Fruit fly (Drosophila melanogaster) whole organism, embryonic: Measurements from ENCODE around the gene comm.

Experiments
- CG10209 ChIP-seq: fragments of 200-800 bp; sonication (Bioruptor generic); optimal IDR thresholded peaks from 3 replicates; lab custom pipeline; 2017; ENCODE audit warnings: missing biosample characterization, mild to moderate bottlenecking, missing genetic modification characterization, missing genetic modification reagents
- CG10431 ChIP-seq: fragments of 200-800 bp; sonication (Bioruptor generic); optimal IDR thresholded peaks from 3 replicates; lab custom pipeline; 2018; ENCODE audit warnings: missing biosample characterization, mild to moderate bottlenecking, missing genetic modification characterization
- CG14441 ChIP-seq: fragments of 200-800 bp; sonication (Bioruptor generic); IDR thresholded peaks from 2 replicates; pipeline ENCODE4 v1.3.6; 2022; ENCODE audit warnings: missing biosample characterization, missing genetic modification characterization
- CG14710 ChIP-seq: fragments of 200-800 bp; sonication (Bioruptor generic); optimal IDR thresholded peaks from 3 replicates; lab custom pipeline; 2019; ENCODE audit warnings: missing biosample characterization, mild to moderate bottlenecking, missing genetic modification characterization, moderate library complexity
- CG17385 ChIP-seq: fragments of 200-800 bp; sonication (Bioruptor generic); optimal IDR thresholded peaks from 3 replicates; lab custom pipeline; 2018; ENCODE audit warnings: missing biosample characterization, mild to moderate bottlenecking, missing genetic modification characterization
- CG17829 ChIP-seq: fragments of 200-800 bp; optimal IDR thresholded peaks from 2 replicates; lab custom pipeline; 2019; ENCODE audit warnings: missing biosample characterization, mild to moderate bottlenecking, missing genetic modification characterization, moderate library complexity
- CG3065 ChIP-seq: fragments of 200-800 bp; sonication (Bioruptor generic); optimal IDR thresholded peaks from 2 replicates; lab custom pipeline; 2016; ENCODE audit warnings: missing biosample characterization, missing genetic modification characterization
- CG32772 ChIP-seq: fragments of 200-800 bp; sonication (Bioruptor generic); IDR thresholded peaks from 2 replicates; pipeline ENCODE4 v1.3.6; 2022; ENCODE audit warnings: missing biosample characterization, missing genetic modification characterization
- CG4282 ChIP-seq: fragments of 200-800 bp; sonication (Bioruptor generic); optimal IDR thresholded peaks from 2 replicates; lab custom pipeline; 2016; ENCODE audit warnings: missing biosample characterization, missing genetic modification characterization
- CG4707 ChIP-seq: fragments of 200-800 bp; sonication (Bioruptor generic); optimal IDR thresholded peaks from 2 replicates; lab custom pipeline; 2018; ENCODE audit warnings: missing biosample characterization, mild to moderate bottlenecking, missing genetic modification characterization, moderate library complexity
- CG6854 ChIP-seq: fragments of 200-800 bp; sonication (Bioruptor generic); optimal IDR thresholded peaks from 3 replicates; lab custom pipeline; 2017; ENCODE audit warnings: missing biosample characterization, mild to moderate bottlenecking, missing genetic modification characterization
- CG8388 ChIP-seq: fragments of 200-800 bp; sonication (Bioruptor generic); optimal IDR thresholded peaks from 2 replicates; lab custom pipeline; 2019; ENCODE audit warnings: missing biosample characterization, mild to moderate bottlenecking, missing genetic modification characterization, moderate library complexity
- Camta ChIP-seq: fragments of 200-800 bp; sonication (Bioruptor generic); optimal IDR thresholded peaks from 2 replicates; lab custom pipeline; 2016; ENCODE audit warnings: missing biosample characterization, missing genetic modification characterization
- D ChIP-seq, 2 experiments: fragments of 200-800 bp in 1 of 2; fragments of >200 bp in 1 of 2; sonication (Bioruptor generic) in 1 of 2; optimal IDR thresholded peaks; 2 replicates in 1 of 2; 3 replicates in 1 of 2; lab custom pipeline; 2017; ENCODE audit warnings: mild to moderate bottlenecking in 1 of 2, missing biosample characterization in 1 of 2, missing genetic modification characterization in 1 of 2, missing genetic modification reagents in 1 of 2
- D19A ChIP-seq: fragments of 200-800 bp; optimal IDR thresholded peaks from 3 replicates; lab custom pipeline; 2019; ENCODE audit warnings: missing biosample characterization, mild to moderate bottlenecking, missing genetic modification characterization, moderate library complexity
- Dad ChIP-seq: fragments of 200-800 bp; sonication (Bioruptor generic); optimal IDR thresholded peaks from 3 replicates; lab custom pipeline; 2016; ENCODE audit warnings: missing biosample characterization, missing genetic modification characterization
- Fer1 ChIP-seq: fragments of 200-800 bp; sonication (Bioruptor generic); optimal IDR thresholded peaks from 2 replicates; lab custom pipeline; 2017; ENCODE audit warnings: missing biosample characterization, mild to moderate bottlenecking, missing genetic modification characterization
- Hr3 ChIP-seq: fragments of 200-800 bp; sonication (Bioruptor generic); optimal IDR thresholded peaks from 3 replicates; lab custom pipeline; 2016; ENCODE audit warnings: missing biosample characterization, missing genetic modification characterization
- MTF-1 ChIP-seq: fragments of 200-800 bp; sonication (Bioruptor generic); optimal IDR thresholded peaks from 2 replicates; lab custom pipeline; 2018; ENCODE audit warnings: missing biosample characterization, mild to moderate bottlenecking, missing genetic modification characterization, borderline replicate concordance
- NC2β ChIP-seq: fragments of 200-800 bp; sonication (Bioruptor generic); optimal IDR thresholded peaks from 2 replicates; lab custom pipeline; 2016; ENCODE audit warnings: missing biosample characterization, missing genetic modification characterization
- Oli ChIP-seq: fragments of 200-800 bp; sonication (Bioruptor generic); optimal IDR thresholded peaks from 2 replicates; lab custom pipeline; 2018; ENCODE audit warnings: missing biosample characterization, mild to moderate bottlenecking, missing genetic modification characterization, moderate library complexity
- Scr ChIP-seq: fragments of 200-800 bp; sonication (Bioruptor generic); IDR thresholded peaks from 2 replicates; pipeline ENCODE4 v1.3.6; 2022; ENCODE audit warnings: missing biosample characterization, missing genetic modification characterization; ENCODE audit not compliant: partially characterized antibody
- Side ChIP-seq: fragments of 200-800 bp; sonication (Bioruptor generic); optimal IDR thresholded peaks from 2 replicates; lab custom pipeline; 2016; ENCODE audit warnings: missing biosample characterization, missing genetic modification characterization
- abd-A ChIP-seq: fragments of 200-800 bp; sonication (Bioruptor generic); optimal IDR thresholded peaks from 3 replicates; lab custom pipeline; 2019; ENCODE audit warnings: missing biosample characterization, mild to moderate bottlenecking, missing genetic modification characterization, moderate library complexity
- bbx ChIP-seq: fragments of 200-800 bp; sonication (Bioruptor generic); IDR thresholded peaks from 2 replicates; pipeline ENCODE4 v1.3.6; 2022; ENCODE audit warnings: missing biosample characterization, missing genetic modification characterization; ENCODE audit not compliant: partially characterized antibody
- bsh ChIP-seq, 2 experiments: fragments of 200-800 bp; sonication (Bioruptor generic); optimal IDR thresholded peaks; 2 replicates each; lab custom pipeline; 2017 to 2018; ENCODE audit warnings: mild to moderate bottlenecking in 2 of 2, missing biosample characterization in 2 of 2, missing genetic modification characterization in 2 of 2, moderate library complexity in 1 of 2
- dm ChIP-seq: fragments of 200-800 bp; sonication (Bioruptor generic); optimal IDR thresholded peaks from 3 replicates; lab custom pipeline; 2016; ENCODE audit warnings: missing biosample characterization, missing genetic modification characterization
- dmrt11E ChIP-seq: fragments of 200-800 bp; sonication (Bioruptor generic); optimal IDR thresholded peaks from 3 replicates; lab custom pipeline; 2018; ENCODE audit warnings: missing biosample characterization, mild to moderate bottlenecking, missing genetic modification characterization, moderate library complexity
- eve ChIP-seq, 2 experiments: fragments of >200 bp; optimal IDR thresholded peaks; 2 replicates each; lab custom pipeline; 2017; ENCODE audit warnings: missing biosample characterization in 2 of 2, missing genetic modification characterization in 2 of 2
- fd64A ChIP-seq: fragments of 200-800 bp; sonication (Bioruptor generic); optimal IDR thresholded peaks from 3 replicates; lab custom pipeline; 2018; ENCODE audit warnings: missing biosample characterization, mild to moderate bottlenecking, missing genetic modification characterization
- fru ChIP-seq: fragments of >200 bp; optimal IDR thresholded peaks from 2 replicates; lab custom pipeline; 2017
- gcm ChIP-seq: fragments of 200-800 bp; sonication (Bioruptor generic); optimal IDR thresholded peaks from 2 replicates; lab custom pipeline; 2019; ENCODE audit warnings: missing biosample characterization, mild to moderate bottlenecking, missing genetic modification characterization, moderate library complexity
- gem ChIP-seq: fragments of 200-800 bp; sonication (Bioruptor generic); optimal IDR thresholded peaks from 2 replicates; lab custom pipeline; 2019; ENCODE audit warnings: missing biosample characterization, mild to moderate bottlenecking, missing genetic modification characterization, moderate library complexity
- ind ChIP-seq: fragments of 200-800 bp; sonication (Bioruptor generic); optimal IDR thresholded peaks from 3 replicates; lab custom pipeline; 2016; ENCODE audit warnings: missing biosample characterization, missing genetic modification characterization
- jigr1 ChIP-seq: fragments of 200-800 bp; sonication (Bioruptor generic); IDR thresholded peaks from 3 replicates; pipeline ENCODE4 v1.3.6; 2022; ENCODE audit warnings: missing biosample characterization, missing genetic modification characterization
- p53 ChIP-seq: fragments of 200-800 bp; sonication (Bioruptor generic); optimal IDR thresholded peaks from 2 replicates; lab custom pipeline; 2016; ENCODE audit warnings: missing biosample characterization, missing genetic modification characterization
- phol ChIP-seq: fragments of 200-800 bp; sonication (Bioruptor generic); optimal IDR thresholded peaks from 3 replicates; lab custom pipeline; 2018; ENCODE audit warnings: missing biosample characterization, mild to moderate bottlenecking, missing genetic modification characterization, moderate library complexity
- pum ChIP-seq: fragments of 200-800 bp; sonication (Bioruptor generic); optimal IDR thresholded peaks from 2 replicates; lab custom pipeline; 2016; ENCODE audit warnings: missing biosample characterization, missing genetic modification characterization
- rib ChIP-seq: fragments of 200-800 bp; sonication (Bioruptor generic); IDR thresholded peaks from 2 replicates; pipeline ENCODE4 v1.3.6; 2022; ENCODE audit warnings: missing biosample characterization, missing genetic modification characterization
- sens ChIP-seq: fragments of 200-800 bp; sonication (Bioruptor generic); peaks from one replicate; lab custom pipeline; 2016; ENCODE audit warnings: missing biosample characterization, missing genetic modification characterization
- stwl ChIP-seq: fragments of 200-800 bp; sonication (Bioruptor generic); optimal IDR thresholded peaks from 3 replicates; lab custom pipeline; 2018; ENCODE audit warnings: missing biosample characterization, mild to moderate bottlenecking, missing genetic modification characterization, moderate library complexity
- trem ChIP-seq: fragments of 200-800 bp; optimal IDR thresholded peaks from 3 replicates; lab custom pipeline; 2019; ENCODE audit warnings: missing biosample characterization, mild to moderate bottlenecking, missing genetic modification characterization, moderate library complexity
- tx ChIP-seq: fragments of 200-800 bp; sonication (Bioruptor generic); optimal IDR thresholded peaks from 2 replicates; lab custom pipeline; 2016; ENCODE audit warnings: missing biosample characterization, missing genetic modification characterization
- vvl ChIP-seq: fragments of 200-800 bp; sonication (Bioruptor generic); IDR thresholded peaks from 2 replicates; pipeline ENCODE4 v1.3.6; 2022; ENCODE audit warnings: missing biosample characterization, missing genetic modification characterization
- yki ChIP-seq: fragments of >200 bp; optimal IDR thresholded peaks from 3 replicates; lab custom pipeline; 2018
- zen ChIP-seq: fragments of 200-800 bp; sonication (Bioruptor generic); optimal IDR thresholded peaks from 3 replicates; lab custom pipeline; 2018; ENCODE audit warnings: missing biosample characterization, mild to moderate bottlenecking, missing genetic modification characterization, moderate library complexity
- zf30C ChIP-seq: fragments of 200-800 bp; sonication (Bioruptor generic); optimal IDR thresholded peaks from 3 replicates; lab custom pipeline; 2018; ENCODE audit warnings: missing biosample characterization, mild to moderate bottlenecking, missing genetic modification characterization
- zfh1 ChIP-seq: fragments of 200-800 bp; sonication (Bioruptor generic); IDR thresholded peaks from 3 replicates; pipeline ENCODE4 v1.3.6; 2022; ENCODE audit warnings: missing biosample characterization, missing genetic modification characterization

The comm gene

DNA sequence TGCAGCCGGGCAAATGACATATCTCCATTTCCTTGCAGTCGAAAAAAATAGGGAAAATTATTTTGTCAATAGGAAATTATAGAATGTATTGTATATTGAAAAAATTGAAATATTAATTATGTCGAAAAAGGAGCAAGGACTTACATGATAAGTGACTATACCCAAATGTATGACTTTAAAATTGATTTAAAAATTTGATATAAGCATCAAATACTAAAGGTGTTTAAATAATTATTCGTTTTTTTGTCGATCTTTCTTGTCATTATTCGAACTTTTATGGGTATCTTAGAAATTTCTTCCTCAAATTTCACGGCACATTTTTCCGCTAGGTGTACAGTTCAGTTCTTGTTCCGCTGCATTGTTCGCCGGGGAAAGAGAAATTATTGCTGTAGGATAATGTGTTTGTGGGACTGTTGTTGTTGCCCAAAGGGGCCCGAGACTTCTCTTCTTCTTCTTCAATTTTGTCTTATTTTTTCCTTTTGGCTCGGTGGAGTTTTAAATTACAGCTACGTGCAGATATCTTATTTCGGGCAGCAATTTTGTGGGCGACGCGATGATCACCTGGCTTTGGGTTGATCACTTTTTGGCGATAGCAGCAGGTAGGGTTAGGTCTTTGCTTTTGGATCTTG is 27.8 kb downstream of the comm start (continued):
- TF ChIP-seq NC2β (GFP tag; lab: Kevin White, UChicago) (no peak), CG10209 (GFP tag; lab: Kevin White, UChicago) (peak; percentile 62), zfh1 (GFP tag; lab: Robert Waterston, UW) (0 out of 3 replicates have a peak, but pooled peaks have one; percentile 21), CG17829 (tag; lab: Kevin White, UChicago) (peak; percentile 58), phol (tag; lab: Kevin White, UChicago) (peak; percentile 62), sens (GFP tag; lab: Kevin White, UChicago) (peak; percentile 89), abd-A (no peak), CG3065 (GFP tag; lab: Kevin White, UChicago) (peak; percentile 20), CG14441 (GFP tag; lab: Robert Waterston, UW) (no peak), eve (GFP tag; optimal IDR thresholded peaks at IDR 0.05; lab: Kevin White, UChicago) (peak in 1 of 2 experiments; percentile 60), CG10431 (GFP tag; lab: Kevin White, UChicago) (peak; percentile 47), trem (tag; lab: Kevin White, UChicago) (peak; percentile 39), dmrt11E (peak; percentile 96), CG4707 (GFP tag; lab: Kevin White, UChicago) (no peak), zf30C (GFP tag; lab: Kevin White, UChicago) (peak; percentile 97), Oli (tag; lab: Kevin White, UChicago) (peak; percentile 42), Hr3 (peak; percentile 26), CG17385 (GFP tag; lab: Kevin White, UChicago) (peak; percentile 70)

DNA sequence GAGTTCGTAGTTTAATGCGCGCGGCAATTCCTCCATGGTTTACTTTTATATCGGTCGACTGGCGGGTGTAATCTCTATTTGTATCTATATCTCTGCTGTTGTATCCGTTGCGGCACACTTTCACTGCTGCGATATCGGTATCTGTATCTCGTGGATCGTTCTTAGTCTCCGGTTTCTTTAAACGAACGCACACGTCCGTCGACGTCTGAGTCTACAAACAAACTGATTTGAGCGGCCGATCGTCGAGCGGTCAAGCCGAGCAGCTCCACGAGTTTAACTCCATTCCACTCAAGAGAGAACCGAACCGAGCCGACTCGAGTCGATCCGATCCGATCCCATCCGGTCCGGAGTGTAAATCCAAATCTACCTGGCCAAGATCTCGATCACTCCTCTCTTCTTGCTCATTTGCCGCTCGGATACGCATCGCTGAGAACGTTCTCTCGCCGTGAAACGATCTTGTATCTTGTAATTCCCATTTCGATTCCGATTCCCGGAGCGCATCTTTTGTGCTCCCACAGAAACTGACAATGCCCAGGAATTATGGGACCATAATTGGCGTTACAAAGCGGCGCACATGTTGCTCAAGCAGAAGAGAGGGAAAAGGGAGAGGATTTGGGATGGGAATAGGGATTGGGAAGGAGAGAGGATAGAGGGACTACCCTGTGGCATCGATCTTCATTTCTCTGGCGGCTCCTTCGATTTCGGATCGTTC is 28.4 kb downstream of the comm start, which contains the start of gene comm2:
TSS of gene comm2 (minus strand) at position 225 of the 712 bp plus-strand sequence.
- no peak for TF ChIP-seq ind (GFP tag; lab: Kevin White, UChicago)
- TF ChIP-seq tx (GFP tag; lab: Kevin White, UChicago) = no peak
- TF ChIP-seq vvl (GFP tag; lab: Robert Waterston, UW) = peak; percentile 63; the same call in 1 of the 2 replicates
- TF ChIP-seq Dad (GFP tag; lab: Kevin White, UChicago) = peak; percentile 1
- TF ChIP-seq rib (GFP tag; lab: Robert Waterston, UW) = no peak
- TF ChIP-seq p53 (GFP tag; lab: Kevin White, UChicago) = no peak
- TF ChIP-seq yki = peak; percentile 70
- TF ChIP-seq zen (tag; lab: Kevin White, UChicago) = no peak
- TF ChIP-seq Camta = no peak
- peak; percentile 15 for TF ChIP-seq fd64A (GFP tag; lab: Kevin White, UChicago)
- TF ChIP-seq MTF-1 = peak; percentile 33
- no peak for TF ChIP-seq CG4282 (GFP tag; lab: Kevin White, UChicago)
- no peak for TF ChIP-seq CG8388 (GFP tag; lab: Kevin White, UChicago)
- TF ChIP-seq dm (GFP tag; lab: Kevin White, UChicago) = no peak
- peak; percentile 2 for TF ChIP-seq Fer1
- TF ChIP-seq gcm = peak; percentile 8
- no peak for TF ChIP-seq stwl (tag; lab: Kevin White, UChicago)
- no peak for TF ChIP-seq CG32772 (GFP tag; lab: Robert Waterston, UW)
- TF ChIP-seq fru (lab: Kevin White, UChicago) = no peak
- TF ChIP-seq jigr1 (GFP tag; lab: Robert Waterston, UW) = no peak
- peak; percentile 18 for TF ChIP-seq Side (GFP tag; lab: Kevin White, UChicago)
- TF ChIP-seq gem = no peak
- TF ChIP-seq Scr = peak; percentile 51; the same call in 1 of the 2 replicates
- TF ChIP-seq CG6854 (GFP tag; lab: Kevin White, UChicago) = no peak
- peak; percentile 70 for TF ChIP-seq bbx (GFP tag; lab: Robert Waterston, UW)
- peak; percentile 8 for TF ChIP-seq D19A
- TF ChIP-seq pum = no peak
- TF ChIP-seq bsh (GFP tag; optimal IDR thresholded peaks at IDR 0.05; lab: Kevin White, UChicago) = no peak
- no peak for TF ChIP-seq CG14710 (tag; lab: Kevin White, UChicago)
- peak; percentile 93 for TF ChIP-seq D (optimal IDR thresholded peaks at IDR 0.05; lab: Kevin White, UChicago)
- TF ChIP-seq D (GFP tag; optimal IDR thresholded peaks at IDR 0.05; lab: Kevin White, UChicago) = no peak
